Fruit fly (Drosophila melanogaster): ENCODE measurements around the gene CG15169.
A peak's percentile ranks its signal among the peaks of the same experiment; 100 is the strongest.

CG15169 gene

dm6 chr2L:19036105-19036714, 45.4 kb downstream of the CG15169 start (continued):
- no peak for TF ChIP-seq Sry-β (GFP tag; optimal IDR thresholded peaks at IDR 0.05)
- TF ChIP-seq ttk (GFP tag; IDR thresholded peaks at IDR 0.05) = no peak
- TF ChIP-seq unpg (GFP tag; optimal IDR thresholded peaks at IDR 0.05) = no peak
- TF ChIP-seq MBD-R2 (GFP tag; IDR thresholded peaks at IDR 0.05) = peak; percentile 15; the same call in 1 of the 2 replicates
- TF ChIP-seq Dek (tag; optimal IDR thresholded peaks at IDR 0.05) = peak; percentile 5
- no peak for TF ChIP-seq nau (GFP tag; optimal IDR thresholded peaks at IDR 0.05)
- TF ChIP-seq CG15011 (GFP tag; optimal IDR thresholded peaks at IDR 0.05) = no peak
- TF ChIP-seq E2f1 (GFP tag; IDR thresholded peaks at IDR 0.05) = no peak
- no peak for TF ChIP-seq CG15514 (GFP tag; optimal IDR thresholded peaks at IDR 0.05)
- TF ChIP-seq peb (GFP tag; IDR thresholded peaks at IDR 0.05) = no peak
- peak; percentile 49 for TF ChIP-seq CG7556 (GFP tag; optimal IDR thresholded peaks at IDR 0.05)
- TF ChIP-seq CrebB (tag; optimal IDR thresholded peaks at IDR 0.05) = no peak
- TF ChIP-seq HHEX (GFP tag; optimal IDR thresholded peaks at IDR 0.05) = no peak
- TF ChIP-seq CG10543 (GFP tag; optimal IDR thresholded peaks at IDR 0.05) = peak; percentile 79
- 0 out of 2 replicates have a peak, but pooled peaks have one; percentile 15 for TF ChIP-seq tna (GFP tag; IDR thresholded peaks at IDR 0.05; ENCODE audit: partially characterized antibody)
- no peak for TF ChIP-seq H15 (GFP tag; IDR thresholded peaks at IDR 0.05)
- TF ChIP-seq Oli (tag; optimal IDR thresholded peaks at IDR 0.05) = peak; percentile 19
- TF ChIP-seq BtbVII (GFP tag; optimal IDR thresholded peaks at IDR 0.05) = no peak
- no peak for TF ChIP-seq CG3163 (GFP tag; optimal IDR thresholded peaks at IDR 0.05)
- TF ChIP-seq nom (GFP tag; optimal IDR thresholded peaks at IDR 0.05) = no peak
- no peak for TF ChIP-seq CG31224 (GFP tag; IDR thresholded peaks at IDR 0.05)
- no peak for TF ChIP-seq CG33213 (GFP tag; optimal IDR thresholded peaks at IDR 0.05)
- TF ChIP-seq fd3F (GFP tag; optimal IDR thresholded peaks at IDR 0.05) = no peak
- TF ChIP-seq crp (GFP tag; optimal IDR thresholded peaks at IDR 0.05) = no peak
- TF ChIP-seq bowl (GFP tag; IDR thresholded peaks at IDR 0.05) = no peak
- peak; percentile 79 for TF ChIP-seq grau (tag; optimal IDR thresholded peaks at IDR 0.05)
- no peak for TF ChIP-seq CG12219 (GFP tag; optimal IDR thresholded peaks at IDR 0.05)
- no peak for TF ChIP-seq Ada2b (GFP tag; IDR thresholded peaks at IDR 0.05)
- TF ChIP-seq CG7271 (tag; optimal IDR thresholded peaks at IDR 0.05) = no peak
- TF ChIP-seq CG34224 (GFP tag; IDR thresholded peaks at IDR 0.05; ENCODE audit: partially characterized antibody) = no peak
- TF ChIP-seq Eip74EF (GFP tag; optimal IDR thresholded peaks at IDR 0.05) = peak in 1 of 2 experiments; percentile 1
- no peak for TF ChIP-seq GATAe (GFP tag; conservative IDR thresholded peaks at IDR 0.05)
- no peak for TF ChIP-seq pfk (GFP tag; optimal IDR thresholded peaks at IDR 0.05)
- TF ChIP-seq CG12391 (tag; optimal IDR thresholded peaks at IDR 0.05) = peak; percentile 15
- TF ChIP-seq CG10979 (tag; optimal IDR thresholded peaks at IDR 0.05) = peak; percentile 2
- no peak for TF ChIP-seq CG11695 (GFP tag; IDR thresholded peaks at IDR 0.05)
- TF ChIP-seq Atf6 (GFP tag; IDR thresholded peaks at IDR 0.05) = no peak
- no peak for TF ChIP-seq CG6689 (GFP tag; IDR thresholded peaks at IDR 0.05)
- TF ChIP-seq ftz-f1 (GFP tag; optimal IDR thresholded peaks at IDR 0.05) = peak; percentile 47
- no peak for TF ChIP-seq sqz (GFP tag; optimal IDR thresholded peaks at IDR 0.05)
- TF ChIP-seq CG17361 (GFP tag; IDR thresholded peaks at IDR 0.05) = 0 out of 3 replicates have a peak, but pooled peaks have one; percentile 25
- no peak for TF ChIP-seq vnd (GFP tag; IDR thresholded peaks at IDR 0.05; ENCODE audit: partially characterized antibody)
- no peak for TF ChIP-seq CG7357 (GFP tag; IDR thresholded peaks at IDR 0.05)
- no peak for TF ChIP-seq Atf3 (GFP tag; optimal IDR thresholded peaks at IDR 0.05)
- TF ChIP-seq CG18262 (tag; optimal IDR thresholded peaks at IDR 0.05) = peak; percentile 18
- TF ChIP-seq Ravus (GFP tag; IDR thresholded peaks at IDR 0.05) = no peak
- TF ChIP-seq CG18619 (GFP tag; optimal IDR thresholded peaks at IDR 0.05) = peak; percentile 11
- no peak for TF ChIP-seq BEAF-32 (GFP tag; optimal IDR thresholded peaks at IDR 0.05)
- no peak for TF ChIP-seq CG17359 (tag; optimal IDR thresholded peaks at IDR 0.05)

All from whole organism, embryonic.